Fruit fly (Drosophila melanogaster) whole organism, embryonic: Measurements from ENCODE around the gene Gr28a.
A peak's percentile ranks its signal among the peaks of the same experiment; 100 is the strongest.

Experiments
- Bdp1 ChIP-seq: fragments of 200-800 bp; sonication (Bioruptor generic); optimal IDR thresholded peaks from 3 replicates; lab custom pipeline; 2016; ENCODE audit warnings: missing biosample characterization, missing genetic modification characterization
- Bgb ChIP-seq: fragments of 200-800 bp; sonication (Bioruptor generic); IDR thresholded peaks from 2 replicates; pipeline ENCODE4 v1.3.6; 2022; ENCODE audit warnings: missing biosample characterization, missing genetic modification characterization; ENCODE audit not compliant: partially characterized antibody
- CG10959 ChIP-seq: fragments of 200-800 bp; sonication (Bioruptor generic); IDR thresholded peaks from 2 replicates; pipeline ENCODE4 v1.3.6; 2022; ENCODE audit warnings: missing biosample characterization, missing genetic modification characterization
- CG13624 ChIP-seq: fragments of 200-800 bp; sonication (Bioruptor generic); optimal IDR thresholded peaks from 2 replicates; lab custom pipeline; 2016; ENCODE audit warnings: missing biosample characterization, missing genetic modification characterization
- CG1647 ChIP-seq: fragments of 200-800 bp; sonication (Bioruptor generic); optimal IDR thresholded peaks from 3 replicates; lab custom pipeline; 2016; ENCODE audit warnings: missing biosample characterization, missing genetic modification characterization
- CG16779 ChIP-seq: fragments of 200-800 bp; sonication (Bioruptor generic); IDR thresholded peaks from 2 replicates; pipeline ENCODE4 v1.3.6; 2022; ENCODE audit warnings: missing biosample characterization, missing genetic modification characterization
- CG17385 ChIP-seq: fragments of 200-800 bp; sonication (Bioruptor generic); optimal IDR thresholded peaks from 3 replicates; lab custom pipeline; 2018; ENCODE audit warnings: missing biosample characterization, mild to moderate bottlenecking, missing genetic modification characterization
- CG2129 ChIP-seq: fragments of 200-800 bp; sonication (Bioruptor generic); IDR thresholded peaks from 2 replicates; pipeline ENCODE4 v1.3.6; 2022; ENCODE audit warnings: missing biosample characterization, missing genetic modification characterization; ENCODE audit not compliant: partially characterized antibody
- CG2202 ChIP-seq: fragments of 200-800 bp; sonication (Bioruptor generic); optimal IDR thresholded peaks from 2 replicates; lab custom pipeline; 2018; ENCODE audit warnings: missing biosample characterization, mild to moderate bottlenecking, missing genetic modification characterization
- CG2712 ChIP-seq: fragments of 200-800 bp; optimal IDR thresholded peaks from 3 replicates; lab custom pipeline; 2019; ENCODE audit warnings: missing biosample characterization, mild to moderate bottlenecking, missing genetic modification characterization, moderate library complexity
- CG3407 ChIP-seq: fragments of 200-800 bp; sonication (Bioruptor generic); optimal IDR thresholded peaks from 2 replicates; lab custom pipeline; 2018; ENCODE audit warnings: missing biosample characterization, mild to moderate bottlenecking, missing genetic modification characterization
- CG34422 ChIP-seq: fragments of 200-800 bp; sonication (Bioruptor generic); IDR thresholded peaks from 3 replicates; pipeline ENCODE4 v1.3.6; 2022; ENCODE audit warnings: missing biosample characterization, missing genetic modification characterization
- CG8765 ChIP-seq: fragments of 200-800 bp; sonication (Bioruptor generic); IDR thresholded peaks from 2 replicates; pipeline ENCODE4 v1.3.6; 2022; ENCODE audit warnings: missing biosample characterization, missing genetic modification characterization
- Dad ChIP-seq: fragments of 200-800 bp; sonication (Bioruptor generic); optimal IDR thresholded peaks from 3 replicates; lab custom pipeline; 2016; ENCODE audit warnings: missing biosample characterization, missing genetic modification characterization
- E2f1 ChIP-seq: fragments of 200-800 bp; sonication (Bioruptor generic); IDR thresholded peaks from 2 replicates; pipeline ENCODE4 v1.3.6; 2022; ENCODE audit warnings: missing biosample characterization, missing genetic modification characterization
- Eip74EF ChIP-seq, 2 experiments: fragments of 200-800 bp in 1 of 2; fragments of >200 bp in 1 of 2; sonication (Bioruptor generic) in 1 of 2; optimal IDR thresholded peaks; 2 replicates each; lab custom pipeline; 2017 to 2019; ENCODE audit warnings: missing biosample characterization in 2 of 2, missing genetic modification characterization in 2 of 2, mild to moderate bottlenecking in 1 of 2, moderate library complexity in 1 of 2
- HLH3B ChIP-seq: fragments of 200-800 bp; sonication (Bioruptor generic); IDR thresholded peaks from 2 replicates; pipeline ENCODE4 v1.3.6; 2022; ENCODE audit warnings: missing biosample characterization, missing genetic modification characterization
- HLH4C ChIP-seq: fragments of 200-800 bp; sonication (Bioruptor generic); IDR thresholded peaks from 3 replicates; pipeline ENCODE4 v1.3.6; 2022; ENCODE audit warnings: missing biosample characterization, missing genetic modification characterization; ENCODE audit not compliant: partially characterized antibody
- MBD-R2 ChIP-seq: fragments of 200-800 bp; sonication (Bioruptor generic); IDR thresholded peaks from 2 replicates; pipeline ENCODE4 v1.3.6; 2022; ENCODE audit warnings: missing biosample characterization, missing genetic modification characterization
- Max ChIP-seq: fragments of 200-800 bp; sonication (Bioruptor generic); optimal IDR thresholded peaks from 2 replicates; lab custom pipeline; 2016; ENCODE audit warnings: missing biosample characterization, mild to moderate bottlenecking, missing genetic modification characterization
- Nf-YB ChIP-seq: fragments of 200-800 bp; sonication (Bioruptor generic); optimal IDR thresholded peaks from 3 replicates; lab custom pipeline; 2019; ENCODE audit warnings: missing biosample characterization, mild to moderate bottlenecking, missing genetic modification characterization, moderate library complexity
- Opbp ChIP-seq: fragments of 200-800 bp; sonication (Bioruptor generic); IDR thresholded peaks from 3 replicates; pipeline ENCODE4 v1.3.6; 2022; ENCODE audit warnings: missing biosample characterization, missing genetic modification characterization; ENCODE audit not compliant: partially characterized antibody
- Side ChIP-seq: fragments of 200-800 bp; sonication (Bioruptor generic); optimal IDR thresholded peaks from 2 replicates; lab custom pipeline; 2016; ENCODE audit warnings: missing biosample characterization, missing genetic modification characterization
- Spps ChIP-seq: fragments of 200-800 bp; sonication (Bioruptor generic); optimal IDR thresholded peaks from 2 replicates; lab custom pipeline; 2018; ENCODE audit warnings: missing biosample characterization, mild to moderate bottlenecking, missing genetic modification characterization
- Trl ChIP-seq, 3 experiments: fragments of >200 bp in 2 of 3; fragments of 200-800 bp in 1 of 3; sonication (Bioruptor generic) in 1 of 3; optimal IDR thresholded peaks; 2 replicates in 1 of 3; 3 replicates in 2 of 3; lab custom pipeline; 2016 to 2017; ENCODE audit warnings: missing biosample characterization in 1 of 3, missing genetic modification characterization in 1 of 3
- amos ChIP-seq: fragments of 200-800 bp; sonication (Bioruptor generic); IDR thresholded peaks from 2 replicates; pipeline ENCODE4 v1.3.6; 2022; ENCODE audit warnings: missing biosample characterization, missing genetic modification characterization; ENCODE audit not compliant: partially characterized antibody
- aop ChIP-seq: fragments of 200-800 bp; sonication (Bioruptor generic); IDR thresholded peaks from 2 replicates; pipeline ENCODE4 v1.3.6; 2022; ENCODE audit warnings: missing biosample characterization, missing genetic modification characterization
- chif ChIP-seq, 2 experiments: fragments of 200-800 bp; sonication (Bioruptor generic); optimal IDR thresholded peaks; 3 replicates each; lab custom pipeline; 2016; ENCODE audit warnings: missing biosample characterization in 2 of 2, missing genetic modification characterization in 2 of 2
- chm ChIP-seq: fragments of 200-800 bp; sonication (Bioruptor generic); IDR thresholded peaks from 2 replicates; pipeline ENCODE4 v1.3.6; 2022; ENCODE audit warnings: missing biosample characterization, missing genetic modification characterization
- croc ChIP-seq: fragments of 200-800 bp; sonication (Bioruptor generic); conservative IDR thresholded peaks from 3 replicates; pipeline ENCODE4 v1.3.6; 2022; ENCODE audit warnings: missing biosample characterization, missing genetic modification characterization
- crol ChIP-seq: fragments of 200-800 bp; sonication (Bioruptor generic); IDR thresholded peaks from 2 replicates; pipeline ENCODE4 v1.3.6; 2022; ENCODE audit warnings: missing biosample characterization, missing genetic modification characterization
- crp ChIP-seq, 2 experiments: fragments of 200-800 bp; sonication (Bioruptor generic); optimal IDR thresholded peaks; 2 replicates in 1 of 2; 3 replicates in 1 of 2; lab custom pipeline; 2017; ENCODE audit warnings: missing biosample characterization in 2 of 2, missing genetic modification characterization in 2 of 2, mild to moderate bottlenecking in 1 of 2, moderate library complexity in 1 of 2
- danr ChIP-seq: fragments of 200-800 bp; sonication (Bioruptor generic); IDR thresholded peaks from 2 replicates; pipeline ENCODE4 v1.3.6; 2022; ENCODE audit warnings: missing biosample characterization, missing genetic modification characterization
- dpn ChIP-seq, 2 experiments: fragments of 200-800 bp; sonication (Bioruptor generic); optimal IDR thresholded peaks; 3 replicates each; lab custom pipeline; 2016; ENCODE audit warnings: missing biosample characterization in 2 of 2, missing genetic modification characterization in 2 of 2
- esg ChIP-seq: fragments of 200-800 bp; sonication (Bioruptor generic); conservative IDR thresholded peaks from 2 replicates; pipeline ENCODE4 v1.3.6; 2022; ENCODE audit warnings: missing biosample characterization, missing genetic modification characterization
- gro ChIP-seq: fragments of 200-800 bp; sonication (Bioruptor generic); optimal IDR thresholded peaks from 2 replicates; lab custom pipeline; 2016; ENCODE audit warnings: missing biosample characterization, missing genetic modification characterization
- ham ChIP-seq: fragments of 200-800 bp; sonication (Bioruptor generic); IDR thresholded peaks from 2 replicates; pipeline ENCODE4 v1.3.6; 2022; ENCODE audit warnings: missing biosample characterization, missing genetic modification characterization
- jigr1 ChIP-seq: fragments of 200-800 bp; sonication (Bioruptor generic); IDR thresholded peaks from 3 replicates; pipeline ENCODE4 v1.3.6; 2022; ENCODE audit warnings: missing biosample characterization, missing genetic modification characterization
- lola ChIP-seq, 3 experiments: fragments of >200 bp in 2 of 3; fragments of 200-800 bp in 1 of 3; sonication (Bioruptor generic) in 1 of 3; optimal IDR thresholded peaks; 2 replicates each; lab custom pipeline; 2017 to 2019; ENCODE audit warnings: missing biosample characterization in 3 of 3, missing genetic modification characterization in 3 of 3, mild to moderate bottlenecking in 1 of 3, moderate library complexity in 1 of 3
- prd ChIP-seq, 3 experiments: fragments of >200 bp in 2 of 3; fragments of 200-800 bp in 1 of 3; sonication (Bioruptor generic) in 1 of 3; optimal IDR thresholded peaks in 2 of 3; IDR thresholded peaks in 1 of 3; 2 replicates in 2 of 3; 3 replicates in 1 of 3; pipeline versions ENCODE4 v1.3.6 to Lab custom; 2017 to 2022; ENCODE audit warnings: missing biosample characterization in 1 of 3, missing genetic modification characterization in 1 of 3
- psq ChIP-seq: fragments of 200-800 bp; sonication (Bioruptor generic); optimal IDR thresholded peaks from 2 replicates; lab custom pipeline; 2017; ENCODE audit warnings: missing biosample characterization, missing genetic modification characterization
- repo ChIP-seq: fragments of 200-800 bp; sonication (Bioruptor generic); optimal IDR thresholded peaks from 2 replicates; lab custom pipeline; 2016; ENCODE audit warnings: missing biosample characterization, missing genetic modification characterization
- seq ChIP-seq: fragments of 200-800 bp; sonication (Bioruptor generic); IDR thresholded peaks from 2 replicates; pipeline ENCODE4 v1.3.6; 2022; ENCODE audit warnings: missing biosample characterization, missing genetic modification characterization
- sima ChIP-seq: fragments of 200-800 bp; sonication (Bioruptor generic); optimal IDR thresholded peaks from 2 replicates; lab custom pipeline; 2016; ENCODE audit warnings: missing biosample characterization, missing genetic modification characterization
- tio ChIP-seq: fragments of 200-800 bp; sonication (Bioruptor generic); optimal IDR thresholded peaks from 2 replicates; lab custom pipeline; 2017; ENCODE audit warnings: missing biosample characterization, missing genetic modification characterization, inconsistent platforms
- tll ChIP-seq, 2 experiments: fragments of 200-800 bp in 1 of 2; fragments of >200 bp in 1 of 2; sonication (Bioruptor generic) in 1 of 2; optimal IDR thresholded peaks; 2 replicates each; lab custom pipeline; 2017 to 2019; ENCODE audit warnings: missing biosample characterization in 2 of 2, missing genetic modification characterization in 2 of 2, mild to moderate bottlenecking in 1 of 2, moderate library complexity in 1 of 2
- unc-4 ChIP-seq: fragments of 200-800 bp; sonication (Bioruptor generic); IDR thresholded peaks from 2 replicates; pipeline ENCODE4 v1.3.6; 2022; ENCODE audit warnings: missing biosample characterization, missing genetic modification characterization; ENCODE audit not compliant: partially characterized antibody
- z ChIP-seq: fragments of 200-800 bp; sonication (Bioruptor generic); IDR thresholded peaks from 3 replicates; pipeline ENCODE4 v1.3.6; 2022; ENCODE audit warnings: missing biosample characterization, missing genetic modification characterization

Gene Gr28a

DNA sequence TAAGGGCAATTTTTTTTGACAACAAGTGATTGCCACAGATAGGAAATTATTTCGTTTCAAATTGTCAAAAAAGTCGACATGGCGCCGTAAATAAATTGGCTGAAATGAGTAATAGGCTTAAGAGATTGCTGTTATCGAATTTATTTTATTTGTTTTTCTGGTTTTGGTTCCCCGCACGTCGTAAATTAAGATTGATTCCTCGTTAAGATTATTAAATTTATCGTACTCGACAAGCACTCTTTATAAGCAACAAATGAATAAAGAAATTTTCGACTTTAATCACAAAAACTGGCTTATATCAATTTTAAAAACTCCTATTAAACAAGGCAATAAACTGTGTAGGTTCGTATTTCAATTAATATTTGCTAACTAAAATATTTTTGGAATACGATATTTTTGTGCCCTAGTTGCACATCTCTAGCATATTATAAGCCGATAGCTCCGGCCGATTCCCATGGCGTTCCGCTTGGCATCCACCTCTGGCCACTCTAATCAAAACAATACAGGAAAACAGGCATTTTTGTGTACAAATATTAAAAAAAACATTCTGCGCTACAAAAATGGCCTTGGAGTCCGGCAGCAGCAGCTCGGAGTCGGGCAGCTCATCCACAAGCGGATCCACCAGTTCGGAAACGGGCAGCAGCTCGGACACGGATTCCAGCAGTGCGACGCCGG, 41.9 kb downstream of the Gr28a start, which contains the start of gene chm (continued):
- TF ChIP-seq repo (no peak), Spps (tag; lab: Kevin White, UChicago) (no peak), Eip74EF (GFP tag; optimal IDR thresholded peaks at IDR 0.05; lab: Kevin White, UChicago) (no peak), HLH4C (GFP tag; lab: Robert Waterston, UW) (peak; percentile 71), HLH3B (GFP tag; lab: Robert Waterston, UW) (0 out of 2 replicates have a peak, but pooled peaks have one; percentile 4), sima (GFP tag; lab: Kevin White, UChicago) (no peak), CG34422 (GFP tag; lab: Robert Waterston, UW) (peak; percentile 50; the same call in 1 of the 3 replicates), tio (GFP tag; lab: Kevin White, UChicago) (no peak), jigr1 (GFP tag; lab: Robert Waterston, UW) (peak; percentile 58; the same call in 1 of the 3 replicates), MBD-R2 (GFP tag; lab: Robert Waterston, UW) (peak; percentile 88), CG2712 (tag; lab: Kevin White, UChicago) (peak; percentile 51), dpn (GFP tag; optimal IDR thresholded peaks at IDR 0.05; lab: Kevin White, UChicago) (peak; percentile 47 to 49), croc (GFP tag; lab: Robert Waterston, UW) (no peak), CG16779 (no peak), seq (GFP tag; lab: Robert Waterston, UW) (no peak), prd (optimal IDR thresholded peaks at IDR 0.05; lab: Kevin White, UChicago) (no peak), prd (GFP tag; IDR thresholded peaks at IDR 0.05; lab: Robert Waterston, UW) (peak; percentile 40; the same call in 2 of the 3 replicates), z (no peak), Trl (optimal IDR thresholded peaks at IDR 0.05; lab: Kevin White, UChicago) (no peak), Trl (GFP tag; optimal IDR thresholded peaks at IDR 0.05; lab: Kevin White, UChicago) (peak; percentile 26), chif (GFP tag; optimal IDR thresholded peaks at IDR 0.05; lab: Kevin White, UChicago) (peak in 1 of 2 experiments; percentile 28), unc-4 (peak; percentile 91), lola (GFP tag; optimal IDR thresholded peaks at IDR 0.05; lab: Kevin White, UChicago) (peak in 1 of 3 experiments; percentile 11), Nf-YB (GFP tag; lab: Kevin White, UChicago) (no peak), Bdp1 (GFP tag; lab: Kevin White, UChicago) (no peak), aop (GFP tag; lab: Robert Waterston, UW) (no peak), esg (GFP tag; lab: Robert Waterston, UW) (no peak), gro (GFP tag; lab: Kevin White, UChicago) (peak; percentile 7), danr (GFP tag; lab: Robert Waterston, UW) (no peak), Max (GFP tag; lab: Kevin White, UChicago) (no peak), amos (GFP tag; lab: Robert Waterston, UW) (peak; percentile 92), Dad (no peak), CG17385 (GFP tag; lab: Kevin White, UChicago) (peak; percentile 7), crp (GFP tag; optimal IDR thresholded peaks at IDR 0.05; lab: Kevin White, UChicago) (no peak), CG8765 (no peak), chm (GFP tag; lab: Robert Waterston, UW) (peak; percentile 76; the same call in 1 of the 2 replicates), CG10959 (GFP tag; lab: Robert Waterston, UW) (no peak), crol (GFP tag; lab: Robert Waterston, UW) (no peak), CG2202 (tag; lab: Kevin White, UChicago) (no peak), Opbp (GFP tag; lab: Robert Waterston, UW) (peak; percentile 92), CG2129 (GFP tag; lab: Robert Waterston, UW) (peak; percentile 79), E2f1 (no peak), psq (no peak), CG3407 (GFP tag; lab: Kevin White, UChicago) (no peak), Bgb (GFP tag; lab: Robert Waterston, UW) (peak; percentile 86), CG1647 (no peak), ham (GFP tag; lab: Robert Waterston, UW) (no peak), Side (GFP tag; lab: Kevin White, UChicago) (peak; percentile 11), CG13624 (GFP tag; lab: Kevin White, UChicago) (peak; percentile 38), tll (GFP tag; optimal IDR thresholded peaks at IDR 0.05; lab: Kevin White, UChicago) (no peak)
